Fruit fly (Drosophila melanogaster) whole organism, adult: ENCODE measurements around the gene dmrt93B.
A peak's percentile ranks its signal among the peaks of the same experiment; 100 is the strongest.

Source experiments
- CG11617 ChIP-seq: fragments of 200-800 bp; sonication (Bioruptor generic); optimal IDR thresholded peaks from 2 replicates; lab custom pipeline; 2017; ENCODE audit warnings: mild to moderate bottlenecking, missing biosample characterization, missing genetic modification reagents, missing genetic modification characterization
- CG12768 ChIP-seq: fragments of 200-800 bp; sonication (Bioruptor generic); optimal IDR thresholded peaks from 2 replicates; lab custom pipeline; 2017; ENCODE audit warnings: missing biosample characterization, missing genetic modification characterization, mild to moderate bottlenecking, moderate library complexity, missing genetic modification reagents
- CG14711 ChIP-seq: fragments of 200-800 bp; sonication (Bioruptor generic); optimal IDR thresholded peaks from 2 replicates; lab custom pipeline; 2018; ENCODE audit warnings: missing biosample characterization, mild to moderate bottlenecking, missing genetic modification characterization, moderate library complexity
- CG1620 ChIP-seq: fragments of 200-800 bp; sonication (Bioruptor generic); optimal IDR thresholded peaks from 2 replicates; lab custom pipeline; 2016; ENCODE audit warnings: missing biosample characterization, missing genetic modification characterization
- CG33017 ChIP-seq: fragments of 200-800 bp; sonication (Bioruptor generic); optimal IDR thresholded peaks from 2 replicates; lab custom pipeline; 2018; ENCODE audit warnings: missing biosample characterization, mild to moderate bottlenecking, missing genetic modification characterization, moderate library complexity
- CG5204 ChIP-seq: fragments of 200-800 bp; sonication (Bioruptor generic); optimal IDR thresholded peaks from 2 replicates; lab custom pipeline; 2016; ENCODE audit warnings: missing biosample characterization, missing genetic modification characterization
- CG7045 ChIP-seq: fragments of 200-800 bp; sonication (Bioruptor generic); optimal IDR thresholded peaks from 2 replicates; lab custom pipeline; 2017; ENCODE audit warnings: missing biosample characterization, mild to moderate bottlenecking, missing genetic modification characterization
- CG7101 ChIP-seq: fragments of 200-800 bp; sonication (Bioruptor generic); optimal IDR thresholded peaks from 2 replicates; lab custom pipeline; 2018; ENCODE audit warnings: missing biosample characterization, mild to moderate bottlenecking, missing genetic modification characterization, moderate library complexity
- Clk ChIP-seq: fragments of 200-800 bp; sonication (Bioruptor generic); optimal IDR thresholded peaks from 2 replicates; lab custom pipeline; 2017; ENCODE audit warnings: missing biosample characterization, missing genetic modification characterization
- Crg-1 ChIP-seq: fragments of 200-800 bp; sonication (Bioruptor generic); optimal IDR thresholded peaks from 2 replicates; lab custom pipeline; 2016; ENCODE audit warnings: missing biosample characterization, missing genetic modification characterization
- Hr96 ChIP-seq: fragments of 200-800 bp; sonication (Bioruptor generic); optimal IDR thresholded peaks from 2 replicates; lab custom pipeline; 2016; ENCODE audit warnings: missing biosample characterization, missing genetic modification characterization
- Mnt ChIP-seq: fragments of 200-800 bp; sonication (Bioruptor generic); optimal IDR thresholded peaks from 2 replicates; lab custom pipeline; 2016; ENCODE audit warnings: missing biosample characterization, mild to moderate bottlenecking, missing genetic modification characterization
- bab1 ChIP-seq: fragments of 200-800 bp; sonication (Bioruptor generic); optimal IDR thresholded peaks from 3 replicates; lab custom pipeline; 2019; ENCODE audit warnings: missing biosample characterization, mild to moderate bottlenecking, missing genetic modification characterization, moderate library complexity
- cic ChIP-seq: fragments of 200-800 bp; sonication (Bioruptor generic); optimal IDR thresholded peaks from 2 replicates; lab custom pipeline; 2017; ENCODE audit warnings: missing biosample characterization, mild to moderate bottlenecking, missing genetic modification characterization, moderate library complexity
- cnc ChIP-seq, 2 experiments: fragments of >200 bp; optimal IDR thresholded peaks; 2 replicates each; lab custom pipeline; 2017
- kay ChIP-seq: fragments of 200-800 bp; sonication (Bioruptor generic); peaks from one replicate; lab custom pipeline; 2016; ENCODE audit warnings: missing biosample characterization, missing genetic modification characterization, borderline replicate concordance
- ovo ChIP-seq: fragments of 200-800 bp; sonication (Bioruptor generic); optimal IDR thresholded peaks from 2 replicates; lab custom pipeline; 2016; ENCODE audit warnings: missing biosample characterization, missing genetic modification characterization
- pad ChIP-seq: fragments of 200-800 bp; sonication (Bioruptor generic); optimal IDR thresholded peaks from 3 replicates; lab custom pipeline; 2017; ENCODE audit warnings: missing biosample characterization, missing genetic modification characterization, mild to moderate bottlenecking, moderate library complexity, missing genetic modification reagents
- tj ChIP-seq: fragments of 200-800 bp; sonication (Bioruptor generic); optimal IDR thresholded peaks from 3 replicates; lab custom pipeline; 2017; ENCODE audit warnings: missing biosample characterization, mild to moderate bottlenecking, missing genetic modification characterization, moderate library complexity
- toe ChIP-seq: fragments of 200-800 bp; sonication (Bioruptor generic); optimal IDR thresholded peaks from 2 replicates; lab custom pipeline; 2016; ENCODE audit warnings: missing biosample characterization, missing genetic modification characterization

dmrt93B gene

dm6 chr3R:21118784-21119183 is 45.0 kb downstream of the dmrt93B start, which contains the start of gene Bdbt:
Gene Bdbt, minus strand, starts transcription at chr3R:21118856.
- TF ChIP-seq CG33017 (tag; lab: Kevin White, UChicago): no peak
- peak; percentile 31 for TF ChIP-seq tj
- TF ChIP-seq ovo (GFP tag; lab: Kevin White, UChicago): no peak
- TF ChIP-seq kay (GFP tag; lab: Kevin White, UChicago): no peak
- no peak for TF ChIP-seq bab1 (GFP tag; lab: Kevin White, UChicago)
- peak; percentile 9 for TF ChIP-seq CG11617
- TF ChIP-seq Crg-1 (GFP tag; lab: Kevin White, UChicago): no peak
- TF ChIP-seq CG7101: peak; percentile 32
- TF ChIP-seq pad (GFP tag; lab: Kevin White, UChicago): no peak
- TF ChIP-seq Hr96 (GFP tag; lab: Kevin White, UChicago): no peak
- TF ChIP-seq cic (GFP tag; lab: Kevin White, UChicago): no peak
- no peak for TF ChIP-seq CG14711 (tag; lab: Kevin White, UChicago)
- no peak for TF ChIP-seq cnc (optimal IDR thresholded peaks at IDR 0.05; lab: Kevin White, UChicago)
- TF ChIP-seq Mnt (GFP tag; lab: Kevin White, UChicago): peak; percentile 67
- TF ChIP-seq CG1620 (GFP tag; lab: Kevin White, UChicago): no peak
- peak; percentile 7 for TF ChIP-seq CG12768 (GFP tag; lab: Kevin White, UChicago)
- TF ChIP-seq CG7045 (GFP tag; lab: Kevin White, UChicago): no peak
- TF ChIP-seq Clk (GFP tag; lab: Kevin White, UChicago): no peak
- no peak for TF ChIP-seq toe (GFP tag; lab: Kevin White, UChicago)
- no peak for TF ChIP-seq CG5204 (GFP tag; lab: Kevin White, UChicago)

- TF ChIP-seq CG7045 (GFP tag; lab: Kevin White, UChicago): no peak
- TF ChIP-seq cic (GFP tag; lab: Kevin White, UChicago): no peak
- TF ChIP-seq Mnt (GFP tag; lab: Kevin White, UChicago): no peak
- TF ChIP-seq CG12768 (GFP tag; lab: Kevin White, UChicago): no peak
- no peak for TF ChIP-seq CG11617
- no peak for TF ChIP-seq toe (GFP tag; lab: Kevin White, UChicago)
- TF ChIP-seq CG1620 (GFP tag; lab: Kevin White, UChicago): no peak
- no peak for TF ChIP-seq CG14711 (tag; lab: Kevin White, UChicago)
- TF ChIP-seq CG33017 (tag; lab: Kevin White, UChicago): no peak
- no peak for TF ChIP-seq CG5204 (GFP tag; lab: Kevin White, UChicago)
- TF ChIP-seq CG7101: no peak
- no peak for TF ChIP-seq Clk (GFP tag; lab: Kevin White, UChicago)
- TF ChIP-seq cnc (optimal IDR thresholded peaks at IDR 0.05; lab: Kevin White, UChicago): no peak
These were observed 50.4 kb downstream of the dmrt93B start for dm6 chr3R:21124225-21124624.
